Worm (Caenorhabditis elegans) whole organism, L4 larva: ENCODE results near the gene C48D5.3.

Experiments used
- D1046.2 ChIP-seq: fragments of 200-800 bp; sonication (Bioruptor generic); IDR thresholded peaks from 2 replicates; pipeline ENCODE4 v1.3.6; 2022; ENCODE audit warnings: missing genetic modification characterization, missing compliant biosample characterization
- F26F4.8 ChIP-seq: fragments of 200-800 bp; sonication (Bioruptor generic); conservative IDR thresholded peaks from 2 replicates; pipeline ENCODE4 v1.3.6; 2022; ENCODE audit warnings: missing genetic modification characterization, missing compliant biosample characterization
- ZK546.5 ChIP-seq, 2 experiments: sonication (generic microtip); optimal IDR thresholded peaks; 2 replicates each; lab custom pipeline; 2017; ENCODE audit warnings: missing biosample characterization in 2 of 2, missing genetic modification characterization in 2 of 2
- ama-1 ChIP-seq: fragments of 150-350 bp; optimal IDR thresholded peaks from 2 replicates; lab custom pipeline; 2014; ENCODE audit warnings: inconsistent platforms, mixed read lengths
- ces-1 ChIP-seq: fragments of 150-350 bp; sonication (generic microtip); optimal IDR thresholded peaks from 4 replicates; lab custom pipeline; 2014; ENCODE audit warnings: missing biosample characterization, missing genetic modification reagents, missing genetic modification characterization
- daf-8 ChIP-seq: fragments of 200-800 bp; sonication (Bioruptor generic); IDR thresholded peaks from 2 replicates; pipeline ENCODE4 v1.3.6; 2022; ENCODE audit warnings: missing genetic modification characterization, missing compliant biosample characterization
- jun-1 ChIP-seq: fragments of 150-350 bp; optimal IDR thresholded peaks from 2 replicates; lab custom pipeline; 2014; ENCODE audit warnings: missing biosample characterization, missing genetic modification reagents, missing genetic modification characterization
- mdl-1 ChIP-seq, 2 experiments: fragments of 150-350 bp in 1 of 2; sonication (generic microtip) in 1 of 2; optimal IDR thresholded peaks; 2 replicates each; lab custom pipeline; 2014 to 2017; ENCODE audit warnings: missing biosample characterization in 2 of 2, missing genetic modification characterization in 2 of 2
- nhr-76 ChIP-seq: fragments of 150-350 bp; optimal IDR thresholded peaks from 2 replicates; lab custom pipeline; 2014; ENCODE audit warnings: missing biosample characterization, missing genetic modification characterization
- pha-4 ChIP-seq, 2 experiments: fragments of 150-350 bp in 1 of 2; fragments of 200-800 bp in 1 of 2; sonication (Bioruptor generic) in 1 of 2; IDR thresholded peaks in 1 of 2; optimal IDR thresholded peaks in 1 of 2; 2 replicates each; pipeline versions ENCODE4 v1.3.6 to Lab custom; 2014 to 2022; ENCODE audit warnings: missing genetic modification characterization in 2 of 2, missing genetic modification reagents in 2 of 2, missing biosample characterization in 1 of 2, missing compliant biosample characterization in 1 of 2
- snpc-4 ChIP-seq: fragments of 150-350 bp; optimal IDR thresholded peaks from 2 replicates; lab custom pipeline; 2014; ENCODE audit warnings: missing biosample characterization, missing genetic modification characterization
- zfp-2 ChIP-seq: sonication (generic microtip); optimal IDR thresholded peaks from 2 replicates; lab custom pipeline; 2016; ENCODE audit warnings: mild to moderate bottlenecking, missing genetic modification characterization, missing compliant biosample characterization
- zip-11 ChIP-seq: fragments of 200-800 bp; sonication (Bioruptor generic); IDR thresholded peaks from 2 replicates; pipeline ENCODE4 v1.3.6; 2022; ENCODE audit warnings: missing genetic modification characterization, missing compliant biosample characterization

- no peak for TF ChIP-seq ZK546.5 (tag; optimal IDR thresholded peaks at IDR 0.05; lab: Kevin White, UChicago)
- no peak for TF ChIP-seq daf-8
- TF ChIP-seq D1046.2 (GFP tag; lab: Robert Waterston, UW): no peak
- TF ChIP-seq F26F4.8 (GFP tag; lab: Robert Waterston, UW): no peak
- TF ChIP-seq zip-11: no peak
- no peak for TF ChIP-seq snpc-4
- no peak for TF ChIP-seq ces-1 (GFP tag; lab: Kevin White, UChicago)
- TF ChIP-seq nhr-76 (tag; lab: Kevin White, UChicago): no peak
- TF ChIP-seq jun-1: no peak
- no peak for TF ChIP-seq ama-1 (lab: Kevin White, UChicago)
- no peak for TF ChIP-seq mdl-1 (tag; optimal IDR thresholded peaks at IDR 0.05; lab: Kevin White, UChicago)
- no peak for TF ChIP-seq zfp-2 (tag; lab: Kevin White, UChicago)
- TF ChIP-seq pha-4 (GFP tag; IDR thresholded peaks at IDR 0.05; lab: Robert Waterston, UW): no peak
- TF ChIP-seq pha-4 (tag; optimal IDR thresholded peaks at IDR 0.05; lab: Kevin White, UChicago): no peak
These were observed 39.1 kb upstream of the C48D5.3 start for ce11 chrIII:3620652-3621051.
